ENCODE assay signal across 4 worm cellular contexts in genomic region chrX:16150153-16150552, ce11.
A peak's percentile ranks its signal among the peaks of the same experiment; 100 is the strongest.
TF ChIP-seq lines count a peak whose summit lies in the region.

No protein-coding gene starts in this region.

TF ChIP-seq in whole organism, L2 larva, 48 proteins besides CTCF, POLR2A, EP300 and RAD21:
- TF ChIP-seq nhr-129 (tag; optimal IDR thresholded peaks at IDR 0.05; lab: Kevin White, UChicago) (peak; percentile 56), F13H6.1 (tag; optimal IDR thresholded peaks at IDR 0.05; lab: Kevin White, UChicago) (peak; percentile 18), sma-9 (GFP tag; optimal IDR thresholded peaks at IDR 0.05; lab: Kevin White, UChicago) (peak; percentile 44), sma-9 (tag; optimal IDR thresholded peaks at IDR 0.05; lab: Kevin White, UChicago) (no peak), dmd-4 (tag; optimal IDR thresholded peaks at IDR 0.05; lab: Kevin White, UChicago) (no peak), alr-1 (tag; optimal IDR thresholded peaks at IDR 0.05; lab: Kevin White, UChicago) (no peak), unc-55 (GFP tag; optimal IDR thresholded peaks at IDR 0.05; lab: Kevin White, UChicago) (no peak), blmp-1 (tag; optimal IDR thresholded peaks at IDR 0.05; lab: Kevin White, UChicago; ENCODE audit: insufficient read depth) (no peak), fos-1 (tag; optimal IDR thresholded peaks at IDR 0.05; lab: Kevin White, UChicago) (peak; percentile 52), nhr-12 (tag; optimal IDR thresholded peaks at IDR 0.05; lab: Kevin White, UChicago) (no peak), nhr-25 (tag; optimal IDR thresholded peaks at IDR 0.05; lab: Kevin White, UChicago) (peak; percentile 46), skn-1 (tag; optimal IDR thresholded peaks at IDR 0.05; lab: Kevin White, UChicago) (no peak)

TF ChIP-seq in whole organism, L4 larva, 104 proteins besides CTCF, POLR2A, EP300 and RAD21 (continues in another document):
- TF ChIP-seq unc-62 (GFP tag; optimal IDR thresholded peaks at IDR 0.05 in 1 of 2; lab: Kevin White, UChicago): peak in 1 of 2 experiments; percentile 82
- TF ChIP-seq unc-62 (tag; optimal IDR thresholded peaks at IDR 0.05; lab: Kevin White, UChicago): no peak
- no peak for TF ChIP-seq rbr-2 (tag; optimal IDR thresholded peaks at IDR 0.05; lab: Kevin White, UChicago)
- no peak for TF ChIP-seq nhr-25 (tag; optimal IDR thresholded peaks at IDR 0.05; lab: Kevin White, UChicago; ENCODE audit: borderline replicate concordance, insufficient read depth)
- no peak for TF ChIP-seq lin-1 (GFP tag; IDR thresholded peaks at IDR 0.05; lab: Robert Waterston, UW)
- no peak for TF ChIP-seq lim-7 (GFP tag; IDR thresholded peaks at IDR 0.05; lab: Robert Waterston, UW)
- TF ChIP-seq lsy-2 (tag; optimal IDR thresholded peaks at IDR 0.05; lab: Kevin White, UChicago): peak in 1 of 2 experiments; percentile 34
- TF ChIP-seq dmd-6 (GFP tag; IDR thresholded peaks at IDR 0.05; lab: Robert Waterston, UW): peak; percentile 53
- no peak for TF ChIP-seq lin-13 (GFP tag; optimal IDR thresholded peaks at IDR 0.05; lab: Kevin White, UChicago)
- TF ChIP-seq ces-1 (GFP tag; optimal IDR thresholded peaks at IDR 0.05; lab: Kevin White, UChicago): no peak
- TF ChIP-seq Y5F2A.4 (GFP tag; optimal IDR thresholded peaks at IDR 0.05; lab: Kevin White, UChicago): no peak
- no peak for TF ChIP-seq zip-2 (tag; optimal IDR thresholded peaks at IDR 0.05; lab: Kevin White, UChicago)
- peak; percentile 54 for TF ChIP-seq dve-1 (tag; optimal IDR thresholded peaks at IDR 0.05; lab: Kevin White, UChicago; ENCODE audit: insufficient read depth)
- TF ChIP-seq pha-4 (GFP tag; IDR thresholded peaks at IDR 0.05; lab: Robert Waterston, UW): peak; percentile 78
- peak; percentile 76 for TF ChIP-seq pha-4 (tag; optimal IDR thresholded peaks at IDR 0.05; lab: Kevin White, UChicago)
- no peak for TF ChIP-seq F44E2.7 (GFP tag; IDR thresholded peaks at IDR 0.05; lab: Robert Waterston, UW)
- no peak for TF ChIP-seq nhr-111 (GFP tag; optimal IDR thresholded peaks at IDR 0.05; lab: Kevin White, UChicago)
- no peak for TF ChIP-seq sdz-12 (GFP tag; optimal IDR thresholded peaks at IDR 0.05; lab: Kevin White, UChicago)
- TF ChIP-seq ctbp-1 (GFP tag; IDR thresholded peaks at IDR 0.05; lab: Robert Waterston, UW): 0 out of 2 replicates have a peak, but pooled peaks have one; percentile 29
- TF ChIP-seq hlh-30 (tag; optimal IDR thresholded peaks at IDR 0.05; lab: Kevin White, UChicago; ENCODE audit: insufficient read depth): peak; percentile 59
- TF ChIP-seq hmg-1.1 (GFP tag; IDR thresholded peaks at IDR 0.05; lab: Robert Waterston, UW): peak; percentile 52; the same call in 1 of the 2 replicates
- no peak for TF ChIP-seq daf-8 (GFP tag; IDR thresholded peaks at IDR 0.05; lab: Robert Waterston, UW)
- TF ChIP-seq mdt-29 (GFP tag; IDR thresholded peaks at IDR 0.05; lab: Robert Waterston, UW): no peak
- TF ChIP-seq ceh-20 (GFP tag; IDR thresholded peaks at IDR 0.05; lab: Robert Waterston, UW): no peak
- no peak for TF ChIP-seq Y48G9A.11 (GFP tag; IDR thresholded peaks at IDR 0.05; lab: Robert Waterston, UW)
- no peak for TF ChIP-seq skn-1 (tag; optimal IDR thresholded peaks at IDR 0.05; lab: Kevin White, UChicago)
- TF ChIP-seq F26F4.8 (GFP tag; conservative IDR thresholded peaks at IDR 0.05; lab: Robert Waterston, UW): no peak

TF ChIP-seq in whole organism, late embryonic, 69 proteins besides CTCF, POLR2A, EP300 and RAD21:
- no peak for TF ChIP-seq nfya-1 (tag; optimal IDR thresholded peaks at IDR 0.05; lab: Kevin White, UChicago)
- TF ChIP-seq sox-2 (GFP tag; IDR thresholded peaks at IDR 0.05; lab: Robert Waterston, UW): peak; percentile 29; the same call in 1 of the 2 replicates
- no peak for TF ChIP-seq ceh-14 (tag; optimal IDR thresholded peaks at IDR 0.05; lab: Kevin White, UChicago)
- TF ChIP-seq eyg-1 (tag; optimal IDR thresholded peaks at IDR 0.05; lab: Kevin White, UChicago): no peak
- peak; percentile 30 for TF ChIP-seq elt-2 (tag; optimal IDR thresholded peaks at IDR 0.05; lab: Kevin White, UChicago)
- no peak for TF ChIP-seq pha-4 (tag; optimal IDR thresholded peaks at IDR 0.05; lab: Kevin White, UChicago)
- TF ChIP-seq hlh-30 (tag; optimal IDR thresholded peaks at IDR 0.05; lab: Kevin White, UChicago; ENCODE audit: insufficient read depth): peak; percentile 45
- peak; percentile 26 for TF ChIP-seq unc-55 (GFP tag; optimal IDR thresholded peaks at IDR 0.05; lab: Kevin White, UChicago)
- TF ChIP-seq sox-4 (tag; optimal IDR thresholded peaks at IDR 0.05; lab: Kevin White, UChicago): peak; percentile 6
- no peak for TF ChIP-seq K09A11.1 (tag; optimal IDR thresholded peaks at IDR 0.05; lab: Kevin White, UChicago; ENCODE audit: insufficient read depth)
- TF ChIP-seq K02D7.2 (tag; optimal IDR thresholded peaks at IDR 0.05; lab: Kevin White, UChicago): no peak
- no peak for TF ChIP-seq hlh-8 (tag; optimal IDR thresholded peaks at IDR 0.05; lab: Kevin White, UChicago)
- TF ChIP-seq dmd-4 (tag; optimal IDR thresholded peaks at IDR 0.05; lab: Kevin White, UChicago; ENCODE audit: borderline replicate concordance): no peak
- peak; percentile 23 for TF ChIP-seq pat-9 (tag; optimal IDR thresholded peaks at IDR 0.05; lab: Kevin White, UChicago)
- TF ChIP-seq T23F11.4 (GFP tag; optimal IDR thresholded peaks at IDR 0.05; lab: Kevin White, UChicago): peak; percentile 44
- TF ChIP-seq mec-3 (tag; optimal IDR thresholded peaks at IDR 0.05; lab: Kevin White, UChicago; ENCODE audit: borderline replicate concordance): no peak
- TF ChIP-seq ahr-1 (tag; optimal IDR thresholded peaks at IDR 0.05; lab: Kevin White, UChicago): no peak
- no peak for TF ChIP-seq hlh-6 (tag; optimal IDR thresholded peaks at IDR 0.05; lab: Kevin White, UChicago)

TF ChIP-seq in whole organism, mixed stage, embryonic, 35 proteins besides CTCF, POLR2A, EP300 and RAD21:
- TF ChIP-seq blmp-1 (tag; optimal IDR thresholded peaks at IDR 0.05; lab: Kevin White, UChicago): no peak
- TF ChIP-seq pha-4 (tag; optimal IDR thresholded peaks at IDR 0.05; lab: Kevin White, UChicago): peak; percentile 93
- no peak for TF ChIP-seq elt-1 (tag; optimal IDR thresholded peaks at IDR 0.05; lab: Kevin White, UChicago; ENCODE audit: borderline replicate concordance, insufficient read depth)
- no peak for TF ChIP-seq bed-3 (GFP tag; optimal IDR thresholded peaks at IDR 0.05; lab: Kevin White, UChicago)
- peak; percentile 76 for TF ChIP-seq mls-2 (tag; optimal IDR thresholded peaks at IDR 0.05; lab: Kevin White, UChicago)
- no peak for TF ChIP-seq nhr-12 (tag; optimal IDR thresholded peaks at IDR 0.05; lab: Kevin White, UChicago)
- TF ChIP-seq ceh-43 (GFP tag; optimal IDR thresholded peaks at IDR 0.05; lab: Kevin White, UChicago): no peak
- peak; percentile 56 for TF ChIP-seq M03D4.4 (tag; optimal IDR thresholded peaks at IDR 0.05; lab: Kevin White, UChicago)
- TF ChIP-seq ceh-39 (tag; optimal IDR thresholded peaks at IDR 0.05; lab: Kevin White, UChicago): no peak
- peak; percentile 82 for TF ChIP-seq sptf-1 (tag; optimal IDR thresholded peaks at IDR 0.05; lab: Kevin White, UChicago)
- TF ChIP-seq ham-2 (GFP tag; optimal IDR thresholded peaks at IDR 0.05; lab: Kevin White, UChicago): peak; percentile 10
- no peak for TF ChIP-seq sem-2 (GFP tag; optimal IDR thresholded peaks at IDR 0.05; lab: Kevin White, UChicago)
- TF ChIP-seq unc-120 (tag; optimal IDR thresholded peaks at IDR 0.05; lab: Kevin White, UChicago; ENCODE audit: poor library complexity, severe bottlenecking): peak; percentile 1
- peak; percentile 38 for TF ChIP-seq drap-1 (GFP tag; optimal IDR thresholded peaks at IDR 0.05; lab: Kevin White, UChicago)
- peak; percentile 89 for TF ChIP-seq nhr-2 (tag; optimal IDR thresholded peaks at IDR 0.05; lab: Kevin White, UChicago)
- no peak for TF ChIP-seq lin-13 (tag; optimal IDR thresholded peaks at IDR 0.05; lab: Kevin White, UChicago)
- TF ChIP-seq mep-1 (tag; optimal IDR thresholded peaks at IDR 0.05; lab: Kevin White, UChicago): no peak
- no peak for TF ChIP-seq unc-62 (GFP tag; optimal IDR thresholded peaks at IDR 0.05; lab: Kevin White, UChicago)
- TF ChIP-seq mab-5 (tag; optimal IDR thresholded peaks at IDR 0.05; lab: Kevin White, UChicago): no peak
- no peak for TF ChIP-seq elt-3 (tag; optimal IDR thresholded peaks at IDR 0.05; lab: Kevin White, UChicago)
